Worm (Caenorhabditis elegans) whole organism, late embryonic: ENCODE data around the gene daf-6.

ENCODE experiments used
- C08G9.2 ChIP-seq: sonication (generic microtip); optimal IDR thresholded peaks from 2 replicates; lab custom pipeline; 2016; ENCODE audit warnings: mild to moderate bottlenecking, missing genetic modification characterization, moderate library complexity, missing compliant biosample characterization
- C38D4.7 ChIP-seq: fragments of 200-800 bp; sonication (Bioruptor generic); optimal IDR thresholded peaks from 2 replicates; lab custom pipeline; 2018; ENCODE audit warnings: mild to moderate bottlenecking, missing genetic modification characterization, moderate library complexity, missing compliant biosample characterization
- F13H6.1 ChIP-seq: sonication (generic microtip); optimal IDR thresholded peaks from 2 replicates; lab custom pipeline; 2016; ENCODE audit warnings: missing genetic modification characterization, missing compliant biosample characterization
- K02D7.2 ChIP-seq: sonication (generic microtip); optimal IDR thresholded peaks from 2 replicates; lab custom pipeline; 2017; ENCODE audit warnings: mild to moderate bottlenecking, missing genetic modification characterization, missing compliant biosample characterization
- K09A11.1 ChIP-seq: sonication (generic microtip); optimal IDR thresholded peaks from 2 replicates; lab custom pipeline; 2017; ENCODE audit warnings: antibody characterized with exemption, mild to moderate bottlenecking, missing genetic modification characterization, missing compliant biosample characterization; ENCODE audit not compliant: insufficient read depth
- Y22D7AL.16 ChIP-seq: sonication (generic microtip); optimal IDR thresholded peaks from 2 replicates; lab custom pipeline; 2016; ENCODE audit warnings: missing genetic modification characterization, missing compliant biosample characterization
- ama-1 ChIP-seq: fragments of 150-350 bp; optimal IDR thresholded peaks from 2 replicates; lab custom pipeline; 2014
- ceh-14 ChIP-seq: sonication (generic microtip); optimal IDR thresholded peaks from 2 replicates; lab custom pipeline; 2016; ENCODE audit warnings: missing genotype, missing genetic modification characterization, missing compliant biosample characterization
- ceh-18 ChIP-seq: sonication (generic microtip); optimal IDR thresholded peaks from 2 replicates; lab custom pipeline; 2016; ENCODE audit warnings: missing genetic modification characterization, missing compliant biosample characterization
- ceh-19 ChIP-seq: fragments of 200-800 bp; sonication (Bioruptor generic); optimal IDR thresholded peaks from 2 replicates; lab custom pipeline; 2018; ENCODE audit warnings: mild to moderate bottlenecking, missing genetic modification characterization, missing compliant biosample characterization
- ceh-24 ChIP-seq: sonication (generic microtip); optimal IDR thresholded peaks from 2 replicates; lab custom pipeline; 2016; ENCODE audit warnings: mild to moderate bottlenecking, missing genetic modification characterization, missing compliant biosample characterization
- ceh-30 ChIP-seq: fragments of 150-350 bp; optimal IDR thresholded peaks from 2 replicates; lab custom pipeline; 2014; ENCODE audit warnings: missing biosample characterization, missing genetic modification characterization
- ceh-31 ChIP-seq: sonication (generic microtip); optimal IDR thresholded peaks from 2 replicates; lab custom pipeline; 2016; ENCODE audit warnings: missing genetic modification characterization, missing compliant biosample characterization
- ceh-48 ChIP-seq: sonication (generic microtip); optimal IDR thresholded peaks from 2 replicates; lab custom pipeline; 2016; ENCODE audit warnings: missing genetic modification characterization, inconsistent platforms, missing compliant biosample characterization
- ceh-6 ChIP-seq: fragments of 200-800 bp; sonication (Bioruptor generic); optimal IDR thresholded peaks from 2 replicates; lab custom pipeline; 2018; ENCODE audit warnings: mild to moderate bottlenecking, missing genetic modification characterization, missing compliant biosample characterization
- ceh-9 ChIP-seq: sonication (generic microtip); optimal IDR thresholded peaks from 2 replicates; lab custom pipeline; 2016; ENCODE audit warnings: mild to moderate bottlenecking, missing genetic modification characterization, inconsistent platforms, missing compliant biosample characterization
- che-1 ChIP-seq: sonication (generic microtip); optimal IDR thresholded peaks from 2 replicates; lab custom pipeline; 2016; ENCODE audit warnings: mild to moderate bottlenecking, missing genetic modification characterization, missing compliant biosample characterization
- dmd-4 ChIP-seq: sonication (generic microtip); optimal IDR thresholded peaks from 2 replicates; lab custom pipeline; 2016; ENCODE audit warnings: borderline replicate concordance, missing genetic modification characterization, missing compliant biosample characterization
- dve-1 ChIP-seq: sonication (generic microtip); optimal IDR thresholded peaks from 2 replicates; lab custom pipeline; 2017; ENCODE audit warnings: antibody characterized with exemption, mild to moderate bottlenecking, missing genetic modification characterization, missing compliant biosample characterization
- elt-2 ChIP-seq: sonication (generic microtip); optimal IDR thresholded peaks from 2 replicates; lab custom pipeline; 2016; ENCODE audit warnings: missing genetic modification reagents, missing genetic modification characterization, missing compliant biosample characterization
- elt-4 ChIP-seq: sonication (generic microtip); optimal IDR thresholded peaks from 2 replicates; lab custom pipeline; 2016; ENCODE audit warnings: missing genetic modification characterization, missing compliant biosample characterization
- ets-4 ChIP-seq: sonication (generic microtip); optimal IDR thresholded peaks from 2 replicates; lab custom pipeline; 2016; ENCODE audit warnings: missing genetic modification characterization, missing compliant biosample characterization
- eyg-1 ChIP-seq: sonication (generic microtip); optimal IDR thresholded peaks from 2 replicates; lab custom pipeline; 2016; ENCODE audit warnings: missing genotype, missing genetic modification characterization, missing compliant biosample characterization
- fkh-10 ChIP-seq: fragments of 150-350 bp; optimal IDR thresholded peaks from 2 replicates; lab custom pipeline; 2014; ENCODE audit warnings: missing biosample characterization, missing genetic modification reagents, missing genetic modification characterization
- fkh-6 ChIP-seq: sonication (generic microtip); optimal IDR thresholded peaks from 2 replicates; lab custom pipeline; 2016; ENCODE audit warnings: missing genetic modification characterization, missing compliant biosample characterization
- gmeb-2 ChIP-seq: sonication (generic microtip); optimal IDR thresholded peaks from 2 replicates; lab custom pipeline; 2016; ENCODE audit warnings: missing genetic modification characterization, inconsistent platforms, missing compliant biosample characterization
- hlh-6 ChIP-seq: sonication (generic microtip); optimal IDR thresholded peaks from 2 replicates; lab custom pipeline; 2016; ENCODE audit warnings: missing genotype, missing genetic modification characterization, missing compliant biosample characterization
- hlh-8 ChIP-seq: sonication (generic microtip); optimal IDR thresholded peaks from 2 replicates; lab custom pipeline; 2016; ENCODE audit warnings: missing genotype, missing genetic modification characterization, missing compliant biosample characterization
- lim-6 ChIP-seq: sonication (generic microtip); optimal IDR thresholded peaks from 2 replicates; lab custom pipeline; 2016; ENCODE audit warnings: missing genetic modification characterization, missing compliant biosample characterization
- madf-2 ChIP-seq: sonication (generic microtip); optimal IDR thresholded peaks from 2 replicates; lab custom pipeline; 2017; ENCODE audit warnings: missing genetic modification characterization, missing compliant biosample characterization
- mec-3 ChIP-seq: sonication (generic microtip); optimal IDR thresholded peaks from 2 replicates; lab custom pipeline; 2016; ENCODE audit warnings: borderline replicate concordance, missing genetic modification characterization, missing compliant biosample characterization
- nfya-1 ChIP-seq: sonication (generic microtip); optimal IDR thresholded peaks from 2 replicates; lab custom pipeline; 2017; ENCODE audit warnings: missing genetic modification characterization, mild to moderate bottlenecking, missing compliant biosample characterization, antibody characterized with exemption, moderate library complexity
- nhr-232 ChIP-seq: sonication (generic microtip); optimal IDR thresholded peaks from 2 replicates; lab custom pipeline; 2016; ENCODE audit warnings: missing genetic modification characterization, missing compliant biosample characterization
- npax-4 ChIP-seq: sonication (generic microtip); optimal IDR thresholded peaks from 2 replicates; lab custom pipeline; 2016; ENCODE audit warnings: missing genetic modification characterization, missing compliant biosample characterization
- odd-2 ChIP-seq: sonication (generic microtip); optimal IDR thresholded peaks from 2 replicates; lab custom pipeline; 2017; ENCODE audit warnings: antibody characterized with exemption, mild to moderate bottlenecking, missing genetic modification characterization, missing compliant biosample characterization
- pag-3 ChIP-seq: sonication (generic microtip); optimal IDR thresholded peaks from 2 replicates; lab custom pipeline; 2016; ENCODE audit warnings: missing compliant biosample characterization, missing genetic modification characterization, borderline replicate concordance
- pat-9 ChIP-seq: fragments of 200-800 bp; sonication (Bioruptor generic); optimal IDR thresholded peaks from 2 replicates; lab custom pipeline; 2018; ENCODE audit warnings: mild to moderate bottlenecking, missing genetic modification characterization, moderate library complexity, missing compliant biosample characterization
- pax-1 ChIP-seq: fragments of 150-350 bp; optimal IDR thresholded peaks from 2 replicates; lab custom pipeline; 2014; ENCODE audit warnings: missing biosample characterization, missing genetic modification characterization
- pha-4 ChIP-seq: fragments of 150-350 bp; optimal IDR thresholded peaks from 2 replicates; lab custom pipeline; 2018; ENCODE audit warnings: missing biosample characterization, missing genetic modification reagents, missing genetic modification characterization
- ref-2 ChIP-seq: sonication (generic microtip); optimal IDR thresholded peaks from 2 replicates; lab custom pipeline; 2016; ENCODE audit warnings: missing genetic modification characterization, missing compliant biosample characterization
- rnt-1 ChIP-seq: sonication (generic microtip); optimal IDR thresholded peaks from 2 replicates; lab custom pipeline; 2016; ENCODE audit warnings: missing genetic modification characterization, missing compliant biosample characterization
- sox-2 ChIP-seq: fragments of 200-800 bp; sonication (Bioruptor generic); IDR thresholded peaks from 2 replicates; pipeline ENCODE4 v1.3.6; 2022; ENCODE audit warnings: missing genetic modification reagents, missing genetic modification characterization, missing compliant biosample characterization
- syd-9 ChIP-seq: sonication (generic microtip); optimal IDR thresholded peaks from 2 replicates; lab custom pipeline; 2016; ENCODE audit warnings: mild to moderate bottlenecking, missing genetic modification characterization, moderate library complexity, missing compliant biosample characterization
- ttx-3 ChIP-seq: sonication (generic microtip); optimal IDR thresholded peaks from 2 replicates; lab custom pipeline; 2016; ENCODE audit warnings: missing genetic modification reagents, missing genetic modification characterization, missing compliant biosample characterization
- unc-3 ChIP-seq, 2 experiments: fragments of 200-800 bp in 1 of 2; sonication (Bioruptor generic) in 1 of 2; sonication (generic microtip) in 1 of 2; conservative IDR thresholded peaks in 1 of 2; optimal IDR thresholded peaks in 1 of 2; 2 replicates each; pipeline versions ENCODE4 v1.3.6 to Lab custom; 2016 to 2022; ENCODE audit warnings: missing compliant biosample characterization in 2 of 2, missing genetic modification characterization in 2 of 2, missing genetic modification reagents in 1 of 2
- unc-42 ChIP-seq: sonication (generic microtip); optimal IDR thresholded peaks from 2 replicates; lab custom pipeline; 2016; ENCODE audit warnings: missing genotype, missing genetic modification characterization, missing compliant biosample characterization
- unc-55 ChIP-seq: sonication (generic microtip); optimal IDR thresholded peaks from 2 replicates; lab custom pipeline; 2017; ENCODE audit warnings: missing biosample characterization, missing genetic modification reagents, missing genetic modification characterization
- unc-86 ChIP-seq: sonication (generic microtip); optimal IDR thresholded peaks from 2 replicates; lab custom pipeline; 2016; ENCODE audit warnings: missing genetic modification characterization, missing compliant biosample characterization
- zip-5 ChIP-seq: sonication (generic microtip); optimal IDR thresholded peaks from 2 replicates; lab custom pipeline; 2016; ENCODE audit warnings: missing genetic modification characterization, missing compliant biosample characterization

The daf-6 gene

ce11 chrX:14888188-14888587 lies at the start of gene daf-6:
Gene daf-6 (plus strand): TSS chrX:14888488.
- TF ChIP-seq K09A11.1, result no peak
- TF ChIP-seq mec-3, result no peak
- no peak for TF ChIP-seq elt-2 (tag; lab: Kevin White, UChicago)
- no peak for TF ChIP-seq ceh-31 (tag; lab: Kevin White, UChicago)
- TF ChIP-seq unc-42 (tag; lab: Kevin White, UChicago), result no peak
- no peak for TF ChIP-seq pax-1
- TF ChIP-seq ttx-3 (tag; lab: Kevin White, UChicago), result no peak
- no peak for TF ChIP-seq unc-86
- TF ChIP-seq fkh-10 (GFP tag; lab: Kevin White, UChicago), result no peak
- no peak for TF ChIP-seq ceh-19
- no peak for TF ChIP-seq zip-5 (tag; lab: Kevin White, UChicago)
- no peak for TF ChIP-seq ceh-24 (tag; lab: Kevin White, UChicago)
- TF ChIP-seq C38D4.7 (GFP tag; lab: Kevin White, UChicago), result no peak
- TF ChIP-seq ceh-48 (tag; lab: Kevin White, UChicago), result no peak
- no peak for TF ChIP-seq unc-55 (GFP tag; lab: Kevin White, UChicago)
- no peak for TF ChIP-seq pat-9 (tag; lab: Kevin White, UChicago)

ce11 chrX:14841030-14841429 lies 47.3 kb upstream of the daf-6 start:
- peak; percentile 46 for TF ChIP-seq C08G9.2 (tag; lab: Kevin White, UChicago)
- TF ChIP-seq elt-2 (tag; lab: Kevin White, UChicago), result peak; percentile 64
- TF ChIP-seq ceh-24 (tag; lab: Kevin White, UChicago), result no peak
- no peak for TF ChIP-seq ceh-6 (GFP tag; lab: Kevin White, UChicago)
- peak; percentile 95 for TF ChIP-seq ceh-18 (tag; lab: Kevin White, UChicago)
- TF ChIP-seq fkh-6 (tag; lab: Kevin White, UChicago), result peak; percentile 21
- peak; percentile 76 for TF ChIP-seq ceh-14 (tag; lab: Kevin White, UChicago)
- peak; percentile 14 for TF ChIP-seq F13H6.1 (tag; lab: Kevin White, UChicago)
- TF ChIP-seq ceh-30, result no peak
- peak; percentile 91 for TF ChIP-seq ceh-31 (tag; lab: Kevin White, UChicago)
- TF ChIP-seq odd-2 (tag; lab: Kevin White, UChicago), result no peak
- TF ChIP-seq K02D7.2 (tag; lab: Kevin White, UChicago), result no peak
- TF ChIP-seq dve-1 (tag; lab: Kevin White, UChicago), result peak; percentile 67
- no peak for TF ChIP-seq ttx-3 (tag; lab: Kevin White, UChicago)
- no peak for TF ChIP-seq pax-1
- no peak for TF ChIP-seq unc-3 (GFP tag; conservative IDR thresholded peaks at IDR 0.05; lab: Robert Waterston, UW)
- TF ChIP-seq unc-3 (tag; optimal IDR thresholded peaks at IDR 0.05; lab: Kevin White, UChicago), result peak; percentile 14
- TF ChIP-seq gmeb-2 (tag; lab: Kevin White, UChicago), result no peak
- no peak for TF ChIP-seq K09A11.1
- no peak for TF ChIP-seq pha-4 (tag; lab: Kevin White, UChicago)
- TF ChIP-seq unc-55 (GFP tag; lab: Kevin White, UChicago), result peak; percentile 41
- peak; percentile 29 for TF ChIP-seq dmd-4 (tag; lab: Kevin White, UChicago)
- no peak for TF ChIP-seq nhr-232
- peak; percentile 90 for TF ChIP-seq nfya-1 (tag; lab: Kevin White, UChicago)
- TF ChIP-seq hlh-8 (tag; lab: Kevin White, UChicago), result peak; percentile 43
- TF ChIP-seq ceh-48 (tag; lab: Kevin White, UChicago), result no peak
- no peak for TF ChIP-seq madf-2 (tag; lab: Kevin White, UChicago)
- TF ChIP-seq elt-4 (tag; lab: Kevin White, UChicago), result no peak
- no peak for TF ChIP-seq eyg-1
- TF ChIP-seq C38D4.7 (GFP tag; lab: Kevin White, UChicago), result no peak
- peak; percentile 74 for TF ChIP-seq rnt-1 (tag; lab: Kevin White, UChicago)
- no peak for TF ChIP-seq npax-4 (tag; lab: Kevin White, UChicago)
- peak; percentile 41 for TF ChIP-seq lim-6 (tag; lab: Kevin White, UChicago)
- TF ChIP-seq pag-3 (tag; lab: Kevin White, UChicago), result peak; percentile 58
- peak; percentile 35 for TF ChIP-seq ceh-19
- no peak for TF ChIP-seq che-1 (tag; lab: Kevin White, UChicago)
- TF ChIP-seq Y22D7AL.16 (tag; lab: Kevin White, UChicago), result no peak
- no peak for TF ChIP-seq ama-1 (lab: Kevin White, UChicago)
- TF ChIP-seq sox-2, result no peak
- no peak for TF ChIP-seq hlh-6 (tag; lab: Kevin White, UChicago)
- no peak for TF ChIP-seq ceh-9 (tag; lab: Kevin White, UChicago)
- TF ChIP-seq unc-42 (tag; lab: Kevin White, UChicago), result peak; percentile 93
- no peak for TF ChIP-seq ets-4 (tag; lab: Kevin White, UChicago)
- TF ChIP-seq ref-2 (tag; lab: Kevin White, UChicago), result peak; percentile 68
- peak; percentile 44 for TF ChIP-seq syd-9
